Fruit fly (Drosophila melanogaster) whole organism, wandering third instar larva: ENCODE results near the gene CG14270.

ENCODE experiments used
- Abd-B ChIP-seq: fragments of >200 bp; optimal IDR thresholded peaks from 2 replicates; lab custom pipeline; 2017; ENCODE audit warnings: missing biosample characterization, missing genetic modification characterization
- brk ChIP-seq: fragments of 200-800 bp; sonication (Bioruptor generic); optimal IDR thresholded peaks from 2 replicates; lab custom pipeline; 2016; ENCODE audit warnings: missing biosample characterization, mild to moderate bottlenecking, missing genetic modification characterization

DNA sequence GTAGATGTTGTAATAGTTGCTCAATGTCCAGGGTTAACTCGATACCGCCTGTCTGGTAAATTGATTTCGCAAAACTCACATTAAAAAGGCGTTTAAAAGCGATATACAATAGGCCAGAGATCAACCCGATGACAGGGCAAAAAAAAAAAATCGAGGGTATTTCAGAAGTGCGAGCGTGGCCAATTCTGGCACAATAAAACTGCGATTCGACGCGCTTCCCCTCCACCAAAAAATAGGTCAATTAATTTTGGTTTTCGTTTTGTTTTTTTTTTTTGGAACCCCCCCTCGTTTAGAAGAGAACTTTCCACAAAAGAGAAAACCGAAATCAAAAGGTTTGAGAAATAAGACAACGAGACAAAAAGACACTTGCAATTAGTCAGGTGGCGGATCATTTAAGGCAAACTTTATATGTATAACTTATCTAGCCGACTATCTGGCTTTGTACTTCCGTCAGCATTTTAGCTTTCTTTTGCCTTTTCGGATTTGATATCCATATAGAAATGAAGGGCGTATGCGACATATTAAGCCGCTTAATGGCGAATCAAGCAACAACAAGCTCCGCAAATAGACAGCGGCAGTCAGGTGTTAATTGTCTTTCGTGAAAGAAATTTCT, 14.6 kb downstream of the CG14270 start:
- TF ChIP-seq brk (GFP tag; lab: Kevin White, UChicago), result no peak
- no peak for TF ChIP-seq Abd-B (GFP tag; lab: Kevin White, UChicago)
